Fruit fly (Drosophila melanogaster) whole organism, embryonic: Measurements from ENCODE around the gene CG5021.

Source experiments
- Abd-B ChIP-seq: fragments of 200-800 bp; sonication (Bioruptor generic); optimal IDR thresholded peaks from 2 replicates; lab custom pipeline; 2018; ENCODE audit warnings: missing biosample characterization, mild to moderate bottlenecking, missing genetic modification characterization, moderate library complexity
- Antp ChIP-seq: fragments of 200-800 bp; sonication (Bioruptor generic); optimal IDR thresholded peaks from 3 replicates; lab custom pipeline; 2016; ENCODE audit warnings: missing biosample characterization, missing genetic modification characterization
- CG10209 ChIP-seq: fragments of 200-800 bp; sonication (Bioruptor generic); optimal IDR thresholded peaks from 3 replicates; lab custom pipeline; 2017; ENCODE audit warnings: missing biosample characterization, mild to moderate bottlenecking, missing genetic modification characterization, missing genetic modification reagents
- CG10959 ChIP-seq: fragments of 200-800 bp; sonication (Bioruptor generic); IDR thresholded peaks from 2 replicates; pipeline ENCODE4 v1.3.6; 2022; ENCODE audit warnings: missing biosample characterization, missing genetic modification characterization
- CG12071 ChIP-seq: fragments of 200-800 bp; sonication (Bioruptor generic); optimal IDR thresholded peaks from 3 replicates; lab custom pipeline; 2018; ENCODE audit warnings: missing biosample characterization, mild to moderate bottlenecking, missing genetic modification characterization
- CG12155 ChIP-seq: fragments of 200-800 bp; sonication (Bioruptor generic); optimal IDR thresholded peaks from 3 replicates; lab custom pipeline; 2016; ENCODE audit warnings: missing biosample characterization, missing genetic modification characterization
- CG13287 ChIP-seq: fragments of 200-800 bp; sonication (Bioruptor generic); IDR thresholded peaks from 2 replicates; pipeline ENCODE4 v1.3.6; 2022; ENCODE audit warnings: missing biosample characterization, missing genetic modification characterization; ENCODE audit not compliant: partially characterized antibody
- CG13624 ChIP-seq: fragments of 200-800 bp; sonication (Bioruptor generic); optimal IDR thresholded peaks from 2 replicates; lab custom pipeline; 2016; ENCODE audit warnings: missing biosample characterization, missing genetic modification characterization
- CG13894 ChIP-seq: fragments of 200-800 bp; sonication (Bioruptor generic); optimal IDR thresholded peaks from 3 replicates; lab custom pipeline; 2018; ENCODE audit warnings: missing biosample characterization, mild to moderate bottlenecking, missing genetic modification characterization, moderate library complexity
- CG15269 ChIP-seq: fragments of 200-800 bp; sonication (Bioruptor generic); optimal IDR thresholded peaks from 2 replicates; lab custom pipeline; 2018; ENCODE audit warnings: missing biosample characterization, mild to moderate bottlenecking, missing genetic modification characterization, moderate library complexity
- CG16813 ChIP-seq: fragments of 200-800 bp; sonication (Bioruptor generic); IDR thresholded peaks from 3 replicates; pipeline ENCODE4 v1.3.6; 2022; ENCODE audit warnings: missing biosample characterization, missing genetic modification characterization; ENCODE audit not compliant: partially characterized antibody
- CG16863 ChIP-seq: fragments of 200-800 bp; sonication (Bioruptor generic); optimal IDR thresholded peaks from 3 replicates; lab custom pipeline; 2016; ENCODE audit warnings: missing biosample characterization, missing genetic modification characterization
- CG3726 ChIP-seq: fragments of 200-800 bp; sonication (Bioruptor generic); IDR thresholded peaks from 3 replicates; pipeline ENCODE4, ENCODE4 v1.3.6; 2022; ENCODE audit warnings: missing biosample characterization, missing genetic modification characterization
- CG3847 ChIP-seq: fragments of 200-800 bp; sonication (Bioruptor generic); IDR thresholded peaks from 2 replicates; pipeline ENCODE4 v1.3.6; 2022; ENCODE audit warnings: missing biosample characterization, missing genetic modification characterization
- CG4404 ChIP-seq: fragments of 200-800 bp; sonication (Bioruptor generic); IDR thresholded peaks from 2 replicates; pipeline ENCODE4 v1.3.6; 2022; ENCODE audit warnings: missing biosample characterization, missing genetic modification characterization
- CG5245 ChIP-seq: fragments of 200-800 bp; sonication (Bioruptor generic); optimal IDR thresholded peaks from 3 replicates; lab custom pipeline; 2016; ENCODE audit warnings: missing biosample characterization, missing genetic modification characterization
- CG6254 ChIP-seq: fragments of 200-800 bp; sonication (Bioruptor generic); optimal IDR thresholded peaks from 3 replicates; lab custom pipeline; 2017; ENCODE audit warnings: mild to moderate bottlenecking, missing biosample characterization, missing genetic modification reagents, missing genetic modification characterization
- CG6765 ChIP-seq: fragments of 200-800 bp; sonication (Bioruptor generic); optimal IDR thresholded peaks from 3 replicates; lab custom pipeline; 2017; ENCODE audit warnings: missing biosample characterization, mild to moderate bottlenecking, missing genetic modification characterization
- CG6854 ChIP-seq: fragments of 200-800 bp; sonication (Bioruptor generic); optimal IDR thresholded peaks from 3 replicates; lab custom pipeline; 2017; ENCODE audit warnings: missing biosample characterization, mild to moderate bottlenecking, missing genetic modification characterization
- CG8944 ChIP-seq: fragments of 200-800 bp; sonication (Bioruptor generic); optimal IDR thresholded peaks from 3 replicates; lab custom pipeline; 2016; ENCODE audit warnings: missing biosample characterization, missing genetic modification characterization
- CTCF ChIP-seq: fragments of 200-800 bp; sonication (Bioruptor generic); optimal IDR thresholded peaks from 2 replicates; lab custom pipeline; 2017; ENCODE audit warnings: missing biosample characterization, mild to moderate bottlenecking, missing genetic modification characterization, moderate library complexity
- D19A ChIP-seq: fragments of 200-800 bp; optimal IDR thresholded peaks from 3 replicates; lab custom pipeline; 2019; ENCODE audit warnings: missing biosample characterization, mild to moderate bottlenecking, missing genetic modification characterization, moderate library complexity
- Deaf1 ChIP-seq: fragments of 200-800 bp; optimal IDR thresholded peaks from 3 replicates; lab custom pipeline; 2019; ENCODE audit warnings: missing biosample characterization, mild to moderate bottlenecking, missing genetic modification characterization, moderate library complexity
- Doc2 ChIP-seq: fragments of 200-800 bp; sonication (Bioruptor generic); IDR thresholded peaks from 2 replicates; pipeline ENCODE4 v1.3.6; 2022; ENCODE audit warnings: missing biosample characterization, missing genetic modification characterization
- Dref ChIP-seq: fragments of 200-800 bp; sonication (Bioruptor generic); IDR thresholded peaks from 2 replicates; pipeline ENCODE4 v1.3.6; 2022; ENCODE audit warnings: missing biosample characterization, missing genetic modification characterization
- Gug ChIP-seq: fragments of 200-800 bp; sonication (Bioruptor generic); IDR thresholded peaks from 4 replicates; pipeline ENCODE4 v1.3.6; 2022; ENCODE audit warnings: missing biosample characterization, missing genetic modification characterization
- Meics ChIP-seq: fragments of 200-800 bp; sonication (Bioruptor generic); optimal IDR thresholded peaks from 2 replicates; lab custom pipeline; 2017; ENCODE audit warnings: missing biosample characterization, mild to moderate bottlenecking, missing genetic modification characterization
- NK7.1 ChIP-seq: fragments of 200-800 bp; sonication (Bioruptor generic); optimal IDR thresholded peaks from 3 replicates; lab custom pipeline; 2016; ENCODE audit warnings: missing biosample characterization, missing genetic modification characterization
- Oli ChIP-seq: fragments of 200-800 bp; sonication (Bioruptor generic); optimal IDR thresholded peaks from 2 replicates; lab custom pipeline; 2018; ENCODE audit warnings: missing biosample characterization, mild to moderate bottlenecking, missing genetic modification characterization, moderate library complexity
- Spps ChIP-seq: fragments of 200-800 bp; sonication (Bioruptor generic); optimal IDR thresholded peaks from 2 replicates; lab custom pipeline; 2018; ENCODE audit warnings: missing biosample characterization, mild to moderate bottlenecking, missing genetic modification characterization
- Stat92E ChIP-seq, 3 experiments: fragments of >200 bp in 2 of 3; fragments of 200-800 bp in 1 of 3; sonication (Bioruptor generic) in 1 of 3; optimal IDR thresholded peaks; 2 replicates each; lab custom pipeline; 2017 to 2019; ENCODE audit warnings: missing biosample characterization in 3 of 3, missing genetic modification characterization in 3 of 3, mild to moderate bottlenecking in 1 of 3, moderate library complexity in 1 of 3
- Usf ChIP-seq: fragments of 200-800 bp; sonication (Bioruptor generic); optimal IDR thresholded peaks from 2 replicates; lab custom pipeline; 2017; ENCODE audit warnings: missing genotype, missing biosample characterization, missing genetic modification characterization
- bigmax ChIP-seq: fragments of 200-800 bp; sonication (Bioruptor generic); optimal IDR thresholded peaks from 2 replicates; lab custom pipeline; 2018; ENCODE audit warnings: missing biosample characterization, mild to moderate bottlenecking, missing genetic modification characterization
- cad ChIP-seq: fragments of >200 bp; optimal IDR thresholded peaks from 2 replicates; lab custom pipeline; 2017; ENCODE audit warnings: missing biosample characterization, missing genetic modification characterization
- cato ChIP-seq: fragments of 200-800 bp; sonication (Bioruptor generic); optimal IDR thresholded peaks from 2 replicates; lab custom pipeline; 2016; ENCODE audit warnings: missing biosample characterization, missing genetic modification characterization, borderline replicate concordance
- chm ChIP-seq: fragments of 200-800 bp; sonication (Bioruptor generic); IDR thresholded peaks from 2 replicates; pipeline ENCODE4 v1.3.6; 2022; ENCODE audit warnings: missing biosample characterization, missing genetic modification characterization
- croc ChIP-seq: fragments of 200-800 bp; sonication (Bioruptor generic); conservative IDR thresholded peaks from 3 replicates; pipeline ENCODE4 v1.3.6; 2022; ENCODE audit warnings: missing biosample characterization, missing genetic modification characterization
- dan ChIP-seq: fragments of 200-800 bp; sonication (Bioruptor generic); IDR thresholded peaks from 2 replicates; pipeline ENCODE4 v1.3.6; 2022; ENCODE audit warnings: missing biosample characterization, missing genetic modification characterization
- ems ChIP-seq: fragments of 200-800 bp; sonication (Bioruptor generic); optimal IDR thresholded peaks from 3 replicates; lab custom pipeline; 2016; ENCODE audit warnings: missing biosample characterization, missing genetic modification characterization
- grn ChIP-seq: fragments of 200-800 bp; sonication (Bioruptor generic); optimal IDR thresholded peaks from 3 replicates; lab custom pipeline; 2017; ENCODE audit warnings: missing biosample characterization, missing genetic modification characterization
- gro ChIP-seq: fragments of 200-800 bp; sonication (Bioruptor generic); optimal IDR thresholded peaks from 2 replicates; lab custom pipeline; 2016; ENCODE audit warnings: missing biosample characterization, missing genetic modification characterization
- ind ChIP-seq: fragments of 200-800 bp; sonication (Bioruptor generic); optimal IDR thresholded peaks from 3 replicates; lab custom pipeline; 2016; ENCODE audit warnings: missing biosample characterization, missing genetic modification characterization
- knrl ChIP-seq: fragments of 200-800 bp; sonication (Bioruptor generic); IDR thresholded peaks from 3 replicates; pipeline ENCODE4 v1.3.6; 2022; ENCODE audit warnings: missing biosample characterization, missing genetic modification characterization; ENCODE audit not compliant: partially characterized antibody
- lab ChIP-seq: fragments of 200-800 bp; sonication (Bioruptor generic); optimal IDR thresholded peaks from 3 replicates; lab custom pipeline; 2017; ENCODE audit warnings: missing biosample characterization, missing genetic modification characterization, mild to moderate bottlenecking, moderate library complexity, missing genetic modification reagents
- salm ChIP-seq: fragments of 200-800 bp; sonication (Bioruptor generic); optimal IDR thresholded peaks from 2 replicates; lab custom pipeline; 2018; ENCODE audit warnings: missing biosample characterization, mild to moderate bottlenecking, missing genetic modification characterization
- sisA ChIP-seq: fragments of 200-800 bp; sonication (Bioruptor generic); IDR thresholded peaks from 2 replicates; pipeline ENCODE4 v1.3.6; 2022; ENCODE audit warnings: missing biosample characterization, missing genetic modification characterization
- sug ChIP-seq: fragments of 200-800 bp; optimal IDR thresholded peaks from 2 replicates; lab custom pipeline; 2019; ENCODE audit warnings: missing biosample characterization, mild to moderate bottlenecking, missing genetic modification characterization, moderate library complexity
- twi ChIP-seq: fragments of 200-800 bp; optimal IDR thresholded peaks from 2 replicates; lab custom pipeline; 2019; ENCODE audit warnings: missing biosample characterization, mild to moderate bottlenecking, missing genetic modification characterization, moderate library complexity
- vvl ChIP-seq: fragments of 200-800 bp; sonication (Bioruptor generic); IDR thresholded peaks from 2 replicates; pipeline ENCODE4 v1.3.6; 2022; ENCODE audit warnings: missing biosample characterization, missing genetic modification characterization
- zfh2 ChIP-seq: fragments of 200-800 bp; sonication (Bioruptor generic); optimal IDR thresholded peaks from 2 replicates; lab custom pipeline; 2016; ENCODE audit warnings: missing biosample characterization, missing genetic modification characterization

The CG5021 gene

DNA sequence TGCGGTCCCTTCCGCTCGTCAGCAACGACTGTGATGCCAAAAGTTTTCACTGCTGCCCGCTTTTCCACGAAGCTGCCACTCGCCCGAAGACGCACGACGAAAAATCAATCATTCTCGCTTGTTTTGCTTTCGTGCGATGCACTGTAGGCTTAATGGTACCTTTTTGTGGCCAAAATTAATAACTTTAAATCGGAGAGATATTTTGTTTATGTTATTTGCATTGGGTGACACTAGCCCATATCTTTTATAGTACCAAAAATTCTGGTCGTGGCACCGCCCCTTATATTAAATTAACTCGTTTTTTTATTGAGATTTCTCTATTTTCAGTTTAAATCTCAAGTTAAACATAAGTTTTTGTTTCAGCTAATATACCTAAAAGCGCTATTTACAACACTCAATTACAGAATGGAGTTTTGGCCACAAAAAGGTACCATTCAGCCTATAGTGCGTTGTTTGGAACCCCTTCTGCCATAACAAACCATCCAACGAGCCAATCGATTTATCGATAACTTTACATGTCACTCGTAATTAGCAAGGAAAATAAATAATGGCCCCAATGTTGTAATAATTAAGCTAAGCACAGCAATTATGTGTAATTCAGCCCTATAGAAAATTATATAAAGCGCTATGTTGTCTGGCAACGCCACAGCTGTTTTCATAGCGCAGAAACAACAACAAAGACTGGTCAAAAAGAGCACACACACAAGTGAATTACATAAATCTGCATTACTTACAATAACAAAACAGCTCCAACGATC is 13.3 kb upstream of the CG5021 start (continued):
- TF ChIP-seq croc (GFP tag; lab: Robert Waterston, UW) (peak; percentile 23; the same call in 2 of the 3 replicates), dan (GFP tag; lab: Robert Waterston, UW) (no peak), twi (no peak), ind (GFP tag; lab: Kevin White, UChicago) (peak; percentile 13), Antp (GFP tag; lab: Kevin White, UChicago) (peak; percentile 53), CG5245 (GFP tag; lab: Kevin White, UChicago) (no peak), gro (GFP tag; lab: Kevin White, UChicago) (peak; percentile 29), Dref (GFP tag; lab: Robert Waterston, UW) (peak; percentile 61), CG15269 (tag; lab: Kevin White, UChicago) (peak; percentile 77), CG6765 (GFP tag; lab: Kevin White, UChicago) (peak; percentile 71), Gug (GFP tag; lab: Robert Waterston, UW) (0 out of 4 replicates have a peak, but pooled peaks have one; percentile 8), CG12071 (GFP tag; lab: Kevin White, UChicago) (peak; percentile 46), knrl (GFP tag; lab: Robert Waterston, UW) (0 out of 3 replicates have a peak, but pooled peaks have one; percentile 8), Doc2 (GFP tag; lab: Robert Waterston, UW) (no peak), CG3726 (GFP tag; lab: Robert Waterston, UW) (no peak), Usf (no peak), CG13287 (peak; percentile 30), chm (GFP tag; lab: Robert Waterston, UW) (peak; percentile 63), vvl (GFP tag; lab: Robert Waterston, UW) (peak; percentile 14; the same call in 1 of the 2 replicates), lab (GFP tag; lab: Kevin White, UChicago) (peak; percentile 72), CG16813 (peak; percentile 40; the same call in 2 of the 3 replicates), CG12155 (GFP tag; lab: Kevin White, UChicago) (peak; percentile 87), CG6854 (GFP tag; lab: Kevin White, UChicago) (peak; percentile 57), grn (GFP tag; lab: Kevin White, UChicago) (no peak), Meics (peak; percentile 76), CG10209 (GFP tag; lab: Kevin White, UChicago) (peak; percentile 62), CG16863 (GFP tag; lab: Kevin White, UChicago) (peak; percentile 20), CG6254 (GFP tag; lab: Kevin White, UChicago) (no peak), sug (tag; lab: Kevin White, UChicago) (peak; percentile 64), CG10959 (GFP tag; lab: Robert Waterston, UW) (no peak), Abd-B (GFP tag; lab: Kevin White, UChicago) (peak; percentile 64), CG8944 (GFP tag; lab: Kevin White, UChicago) (no peak), CG4404 (GFP tag; lab: Robert Waterston, UW) (no peak), Oli (peak; percentile 74), sisA (GFP tag; lab: Robert Waterston, UW) (no peak), ems (GFP tag; lab: Kevin White, UChicago) (peak; percentile 56), CG3847 (no peak), Stat92E (GFP tag; optimal IDR thresholded peaks at IDR 0.05; lab: Kevin White, UChicago) (peak in 1 of 3 experiments; percentile 36), NK7.1 (GFP tag; lab: Kevin White, UChicago) (no peak), Deaf1 (tag; lab: Kevin White, UChicago) (peak; percentile 99), zfh2 (GFP tag; lab: Kevin White, UChicago) (peak; percentile 50), D19A (tag; lab: Kevin White, UChicago) (peak; percentile 75), cad (no peak), salm (peak; percentile 49), CG13894 (tag; lab: Kevin White, UChicago) (peak; percentile 38), Spps (tag; lab: Kevin White, UChicago) (peak; percentile 10), CG13624 (GFP tag; lab: Kevin White, UChicago) (no peak), CTCF (GFP tag; lab: Kevin White, UChicago) (peak; percentile 28), cato (GFP tag; lab: Kevin White, UChicago) (peak; percentile 22), bigmax (GFP tag; lab: Kevin White, UChicago) (no peak)
